Worm (Caenorhabditis elegans): ENCODE measurements around the gene ZC53.1.

- TF ChIP-seq dao-5 (tag; optimal IDR thresholded peaks at IDR 0.05) (no peak), W03F9.2 (tag; optimal IDR thresholded peaks at IDR 0.05) (no peak)
These were observed 4.0 kb upstream of the ZC53.1 start, which contains the start of gene dot-1.5 for ce11 chrX:1917169-1917568.

Measured in whole organism, L4/young adult.